Worm (Caenorhabditis elegans) whole organism, L3 larva: ENCODE measurements around the gene lex-1.
A peak's percentile ranks its signal among the peaks of the same experiment; 100 is the strongest.

Experiments
- R02D3.7 ChIP-seq: fragments of 150-350 bp; optimal IDR thresholded peaks from 2 replicates; lab custom pipeline; 2014; ENCODE audit warnings: missing biosample characterization, missing genetic modification characterization
- ZK546.5 ChIP-seq: sonication (generic microtip); optimal IDR thresholded peaks from 2 replicates; lab custom pipeline; 2017; ENCODE audit warnings: missing biosample characterization, missing genetic modification characterization
- aly-2 ChIP-seq: fragments of 150-350 bp; optimal IDR thresholded peaks from 2 replicates; lab custom pipeline; 2014; ENCODE audit warnings: missing biosample characterization, missing genetic modification characterization
- ama-1 ChIP-seq: fragments of 150-350 bp; optimal IDR thresholded peaks from 2 replicates; lab custom pipeline; 2018
- ceh-16 ChIP-seq: sonication (generic microtip); optimal IDR thresholded peaks from 2 replicates; lab custom pipeline; 2017; ENCODE audit warnings: missing biosample characterization, missing genetic modification characterization
- ceh-28 ChIP-seq: fragments of 150-350 bp; optimal IDR thresholded peaks from 2 replicates; lab custom pipeline; 2014; ENCODE audit warnings: missing biosample characterization, missing genetic modification reagents, missing genetic modification characterization
- ceh-82 ChIP-seq: fragments of 150-350 bp; optimal IDR thresholded peaks from 2 replicates; lab custom pipeline; 2014; ENCODE audit warnings: missing biosample characterization, missing genetic modification characterization
- ceh-9 ChIP-seq: sonication (generic microtip); optimal IDR thresholded peaks from 2 replicates; lab custom pipeline; 2018; ENCODE audit warnings: missing biosample characterization, missing genetic modification characterization
- daf-12 ChIP-seq: fragments of 150-350 bp; optimal IDR thresholded peaks from 2 replicates; lab custom pipeline; 2014; ENCODE audit warnings: missing biosample characterization, missing genetic modification reagents, missing genetic modification characterization
- egl-5 ChIP-seq: fragments of 150-350 bp; optimal IDR thresholded peaks from 2 replicates; lab custom pipeline; 2017; ENCODE audit warnings: missing biosample characterization, missing genetic modification reagents, missing genetic modification characterization, inconsistent platforms
- elt-1 ChIP-seq: fragments of 150-350 bp; optimal IDR thresholded peaks from 2 replicates; lab custom pipeline; 2014; ENCODE audit warnings: missing biosample characterization, missing genetic modification characterization
- elt-2 ChIP-seq: sonication (generic microtip); optimal IDR thresholded peaks from 2 replicates; lab custom pipeline; 2016; ENCODE audit warnings: missing genetic modification reagents, mild to moderate bottlenecking, missing genetic modification characterization, missing compliant biosample characterization
- elt-3 ChIP-seq, 3 experiments: fragments of 150-350 bp in 1 of 3; sonication (generic microtip) in 2 of 3; optimal IDR thresholded peaks; 2 replicates in 2 of 3; 4 replicates in 1 of 3; lab custom pipeline; 2014 to 2017; ENCODE audit warnings: missing biosample characterization in 3 of 3, missing genetic modification characterization in 3 of 3
- eor-1 ChIP-seq, 2 experiments: fragments of 150-350 bp; optimal IDR thresholded peaks; 2 replicates each; lab custom pipeline; 2014 to 2018; ENCODE audit warnings: missing biosample characterization in 2 of 2, missing genetic modification characterization in 2 of 2
- fkh-10 ChIP-seq: sonication (generic microtip); optimal IDR thresholded peaks from 2 replicates; lab custom pipeline; 2017; ENCODE audit warnings: missing biosample characterization, missing genetic modification reagents, missing genetic modification characterization
- fkh-2 ChIP-seq: fragments of 150-350 bp; optimal IDR thresholded peaks from 2 replicates; lab custom pipeline; 2014; ENCODE audit warnings: missing biosample characterization, missing genetic modification reagents, missing genetic modification characterization
- fos-1 ChIP-seq: fragments of 150-350 bp; optimal IDR thresholded peaks from 2 replicates; lab custom pipeline; 2014; ENCODE audit warnings: missing biosample characterization, missing genetic modification characterization
- hmg-11 ChIP-seq: sonication (generic microtip); optimal IDR thresholded peaks from 2 replicates; lab custom pipeline; 2016; ENCODE audit warnings: missing genetic modification characterization, missing compliant biosample characterization
- jun-1 ChIP-seq: fragments of 150-350 bp; optimal IDR thresholded peaks from 2 replicates; lab custom pipeline; 2014; ENCODE audit warnings: missing biosample characterization, missing genetic modification reagents, missing genetic modification characterization
- lin-15B ChIP-seq: fragments of 150-350 bp; optimal IDR thresholded peaks from 2 replicates; lab custom pipeline; 2014; ENCODE audit warnings: missing biosample characterization, missing genetic modification characterization
- lin-39 ChIP-seq: fragments of 150-350 bp; optimal IDR thresholded peaks from 2 replicates; lab custom pipeline; 2018; ENCODE audit warnings: missing biosample characterization, missing genetic modification reagents, missing genetic modification characterization
- lsy-12 ChIP-seq: sonication (generic microtip); optimal IDR thresholded peaks from 2 replicates; lab custom pipeline; 2016; ENCODE audit warnings: mild to moderate bottlenecking, missing genetic modification characterization, missing compliant biosample characterization
- mdl-1 ChIP-seq: fragments of 150-350 bp; optimal IDR thresholded peaks from 2 replicates; lab custom pipeline; 2014; ENCODE audit warnings: missing biosample characterization, missing genetic modification characterization
- mml-1 ChIP-seq: fragments of 150-350 bp; sonication (generic microtip); optimal IDR thresholded peaks from 3 replicates; lab custom pipeline; 2014; ENCODE audit warnings: missing biosample characterization, missing genetic modification characterization
- nhr-11 ChIP-seq: fragments of 150-350 bp; optimal IDR thresholded peaks from 2 replicates; lab custom pipeline; 2014; ENCODE audit warnings: missing biosample characterization, missing genetic modification characterization
- nhr-12 ChIP-seq: fragments of 150-350 bp; optimal IDR thresholded peaks from 2 replicates; lab custom pipeline; 2014; ENCODE audit warnings: missing biosample characterization, missing genetic modification characterization
- nhr-23 ChIP-seq: fragments of 150-350 bp; optimal IDR thresholded peaks from 2 replicates; lab custom pipeline; 2014; ENCODE audit warnings: missing biosample characterization, missing genetic modification reagents, missing genetic modification characterization
- nhr-237 ChIP-seq: fragments of 150-350 bp; optimal IDR thresholded peaks from 2 replicates; lab custom pipeline; 2014; ENCODE audit warnings: missing biosample characterization, missing genetic modification characterization
- nhr-25 ChIP-seq: sonication (generic microtip); optimal IDR thresholded peaks from 2 replicates; lab custom pipeline; 2017; ENCODE audit warnings: missing biosample characterization, missing genetic modification characterization
- nhr-28 ChIP-seq: fragments of 150-350 bp; optimal IDR thresholded peaks from 2 replicates; lab custom pipeline; 2014; ENCODE audit warnings: missing biosample characterization, missing genetic modification characterization
- nhr-43 ChIP-seq: sonication (generic microtip); optimal IDR thresholded peaks from 2 replicates; lab custom pipeline; 2016; ENCODE audit warnings: mild to moderate bottlenecking, missing genetic modification characterization, missing compliant biosample characterization; ENCODE audit not compliant: poor library complexity, severe bottlenecking
- nhr-67 ChIP-seq: fragments of 150-350 bp; optimal IDR thresholded peaks from 2 replicates; lab custom pipeline; 2014; ENCODE audit warnings: missing biosample characterization, missing genetic modification characterization
- nhr-76 ChIP-seq: fragments of 150-350 bp; sonication (generic microtip); optimal IDR thresholded peaks from 5 replicates; lab custom pipeline; 2014; ENCODE audit warnings: missing biosample characterization, missing genetic modification characterization
- pha-4 ChIP-seq: fragments of 150-350 bp; optimal IDR thresholded peaks from 2 replicates; lab custom pipeline; 2014; ENCODE audit warnings: missing biosample characterization, missing genetic modification reagents, missing genetic modification characterization
- pqm-1 ChIP-seq: fragments of 150-350 bp; optimal IDR thresholded peaks from 2 replicates; lab custom pipeline; 2017; ENCODE audit warnings: missing biosample characterization, missing genetic modification characterization, inconsistent platforms
- sea-2 ChIP-seq: fragments of 150-350 bp; sonication (generic microtip); optimal IDR thresholded peaks from 4 replicates; lab custom pipeline; 2014; ENCODE audit warnings: missing biosample characterization, missing genetic modification reagents, missing genetic modification characterization
- skn-1 ChIP-seq: fragments of 150-350 bp; optimal IDR thresholded peaks from 2 replicates; lab custom pipeline; 2014; ENCODE audit warnings: missing biosample characterization, missing genetic modification characterization
- snpc-4 ChIP-seq: fragments of 150-350 bp; optimal IDR thresholded peaks from 2 replicates; lab custom pipeline; 2014; ENCODE audit warnings: missing biosample characterization, missing genetic modification characterization
- tbx-2 ChIP-seq: sonication (generic microtip); optimal IDR thresholded peaks from 2 replicates; lab custom pipeline; 2016; ENCODE audit warnings: mild to moderate bottlenecking, missing genetic modification characterization, missing compliant biosample characterization
- unc-39 ChIP-seq: sonication (generic microtip); optimal IDR thresholded peaks from 4 replicates; lab custom pipeline; 2017; ENCODE audit warnings: missing biosample characterization, missing genetic modification characterization
- unc-62 ChIP-seq: fragments of 150-350 bp; sonication (generic microtip); optimal IDR thresholded peaks from 4 replicates; lab custom pipeline; 2014; ENCODE audit warnings: missing biosample characterization, missing genetic modification reagents, missing genetic modification characterization
- zag-1 ChIP-seq: fragments of 150-350 bp; optimal IDR thresholded peaks from 2 replicates; lab custom pipeline; 2014; ENCODE audit warnings: missing biosample characterization, missing genetic modification characterization
- ztf-11 ChIP-seq: fragments of 150-350 bp; optimal IDR thresholded peaks from 2 replicates; lab custom pipeline; 2014; ENCODE audit warnings: missing biosample characterization, missing genetic modification characterization
- ztf-4 ChIP-seq: fragments of 150-350 bp; optimal IDR thresholded peaks from 2 replicates; lab custom pipeline; 2014; ENCODE audit warnings: missing biosample characterization, missing genetic modification characterization

Gene lex-1

ce11 chrIV:12036924-12037323, 42.3 kb upstream of the lex-1 start (continued):
- TF ChIP-seq lin-15B: no peak
- peak in 1 of 3 experiments; percentile 9 for TF ChIP-seq elt-3 (tag; optimal IDR thresholded peaks at IDR 0.05; lab: Kevin White, UChicago)
- peak; percentile 5 for TF ChIP-seq lsy-12
- TF ChIP-seq skn-1 (tag; lab: Kevin White, UChicago): no peak
- TF ChIP-seq nhr-11 (tag; lab: Kevin White, UChicago): no peak
- no peak for TF ChIP-seq fkh-10 (GFP tag; lab: Kevin White, UChicago)

DNA sequence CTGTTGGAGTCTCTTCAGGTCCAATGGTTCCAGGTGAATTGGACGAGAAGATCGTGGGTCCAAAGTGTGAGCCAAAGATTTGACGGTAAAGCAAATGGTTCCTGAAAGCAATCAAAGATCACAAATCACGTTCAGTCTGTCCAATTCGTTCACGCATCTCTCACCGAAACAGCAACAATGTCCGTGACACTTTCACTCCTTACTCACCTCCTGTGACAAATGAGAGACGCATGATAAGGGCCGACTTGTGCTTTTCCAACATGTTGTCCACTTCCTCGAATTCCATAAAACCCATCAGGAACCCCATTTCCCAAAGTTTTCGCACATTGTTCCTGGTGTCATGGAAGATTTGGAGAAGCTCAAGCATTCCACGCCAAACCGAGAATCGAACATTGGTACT, 38.8 kb upstream of the lex-1 start:
- TF ChIP-seq nhr-12 (tag; lab: Kevin White, UChicago): no peak
- TF ChIP-seq, all 47 proteins: peak for 0

DNA sequence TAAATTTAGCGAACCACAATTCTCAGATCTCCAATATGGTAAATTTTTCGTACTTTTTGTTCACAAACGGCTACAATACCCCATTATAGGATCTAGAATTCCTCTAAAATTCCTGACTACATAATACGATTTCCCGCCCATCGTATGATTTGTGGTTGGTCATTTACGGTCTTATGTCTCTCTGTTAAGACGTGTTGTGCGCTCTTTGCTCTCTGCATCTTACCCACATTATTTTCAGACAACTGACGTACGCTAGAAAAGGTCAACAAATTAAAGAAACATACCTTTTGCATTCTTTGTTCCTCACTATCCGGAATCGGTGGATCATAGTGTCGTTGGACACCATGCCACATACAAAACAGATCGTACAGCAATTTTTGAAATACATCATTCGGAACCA, 36.2 kb upstream of the lex-1 start:
- TF ChIP-seq elt-2 (tag; lab: Kevin White, UChicago): peak; percentile 39
- peak; percentile 4 for TF ChIP-seq pqm-1
- no peak for TF ChIP-seq R02D3.7 (tag; lab: Kevin White, UChicago)
- TF ChIP-seq, all 47 proteins: peak for 2

- TF ChIP-seq pha-4 (tag; lab: Kevin White, UChicago) (no peak), egl-5 (tag; lab: Kevin White, UChicago) (no peak), nhr-67 (no peak), nhr-25 (no peak), fos-1 (no peak), ceh-16 (no peak), zag-1 (tag; lab: Kevin White, UChicago) (no peak), elt-1 (tag; lab: Kevin White, UChicago) (peak; percentile 8), ceh-9 (tag; lab: Kevin White, UChicago) (no peak), unc-62 (GFP tag; lab: Kevin White, UChicago) (no peak), sea-2 (GFP tag; lab: Kevin White, UChicago) (no peak), ceh-28 (tag; lab: Kevin White, UChicago) (no peak), lsy-12 (no peak), elt-2 (tag; lab: Kevin White, UChicago) (peak; percentile 19), nhr-76 (no peak), nhr-12 (tag; lab: Kevin White, UChicago) (no peak), fkh-10 (GFP tag; lab: Kevin White, UChicago) (no peak), snpc-4 (tag; lab: Kevin White, UChicago) (no peak), nhr-23 (tag; lab: Kevin White, UChicago) (peak; percentile 60), mml-1 (tag; lab: Kevin White, UChicago) (no peak), skn-1 (tag; lab: Kevin White, UChicago) (no peak), pqm-1 (peak; percentile 16), tbx-2 (tag; lab: Kevin White, UChicago) (no peak), eor-1 (tag; optimal IDR thresholded peaks at IDR 0.05; lab: Kevin White, UChicago) (no peak), R02D3.7 (tag; lab: Kevin White, UChicago) (no peak), lin-15B (no peak), daf-12 (tag; lab: Kevin White, UChicago) (no peak), jun-1 (tag; lab: Kevin White, UChicago) (no peak), ztf-11 (tag; lab: Kevin White, UChicago) (no peak), ZK546.5 (no peak), nhr-43 (tag; lab: Kevin White, UChicago) (peak; percentile 62), nhr-237 (no peak), unc-39 (tag; lab: Kevin White, UChicago) (no peak), mdl-1 (tag; lab: Kevin White, UChicago) (no peak), nhr-28 (no peak), lin-39 (no peak), ztf-4 (tag; lab: Kevin White, UChicago) (no peak), ceh-82 (tag; lab: Kevin White, UChicago) (no peak), aly-2 (tag; lab: Kevin White, UChicago) (no peak), fkh-2 (no peak), ama-1 (lab: Kevin White, UChicago) (no peak), hmg-11 (no peak)
- TF ChIP-seq, all 47 proteins: peak for 5
Observed at ce11 chrIV:12044844-12045738, 34.2 kb upstream of the lex-1 start.
